Worm (Caenorhabditis elegans): ENCODE data around the gene srx-42.

ce11 chrV:13890473-13890872 is 30.4 kb upstream of the srx-42 start, which contains the start of gene lbp-8:
- no peak for TF ChIP-seq ama-1 (optimal IDR thresholded peaks at IDR 0.05)
- no peak for TF ChIP-seq gmeb-2 (tag; optimal IDR thresholded peaks at IDR 0.05)
- TF ChIP-seq hlh-30 (tag; optimal IDR thresholded peaks at IDR 0.05; ENCODE audit: insufficient read depth) = no peak
- no peak for TF ChIP-seq pqm-1 (tag; optimal IDR thresholded peaks at IDR 0.05)
- no peak for TF ChIP-seq lin-11 (tag; optimal IDR thresholded peaks at IDR 0.05)
- TF ChIP-seq F13H6.1 (tag; optimal IDR thresholded peaks at IDR 0.05) = no peak
- TF ChIP-seq unc-42 (tag; optimal IDR thresholded peaks at IDR 0.05) = no peak
